Worm (Caenorhabditis elegans): ENCODE results near the gene cng-3.

cng-3 gene

ce11 chrIV:9480936-9481335, at the start of gene cng-3:
Gene cng-3, minus strand, starts transcription at chrIV:9481037.
- TF ChIP-seq med-1 (GFP tag; optimal IDR thresholded peaks at IDR 0.05; ENCODE audit: insufficient read depth) (no peak), T22C8.4 (GFP tag; IDR thresholded peaks at IDR 0.05) (no peak), tab-1 (GFP tag; IDR thresholded peaks at IDR 0.05) (no peak), cog-1 (tag; optimal IDR thresholded peaks at IDR 0.05) (no peak), ref-1 (GFP tag; conservative IDR thresholded peaks at IDR 0.05) (no peak), klf-2 (GFP tag; conservative IDR thresholded peaks at IDR 0.05) (no peak), flt-1 (GFP tag; IDR thresholded peaks at IDR 0.05) (no peak), ztf-29 (GFP tag; IDR thresholded peaks at IDR 0.05) (no peak), ztf-23 (GFP tag; IDR thresholded peaks at IDR 0.05) (no peak)

ce11 chrIV:9529647-9530046, 48.8 kb upstream of the cng-3 start, which contains the start of gene elo-7:
Gene elo-7, plus strand, starts transcription at chrIV:9529947.
- no peak for TF ChIP-seq cog-1 (tag; optimal IDR thresholded peaks at IDR 0.05)
- TF ChIP-seq ref-1 (GFP tag; conservative IDR thresholded peaks at IDR 0.05), result no peak
- TF ChIP-seq med-1 (GFP tag; optimal IDR thresholded peaks at IDR 0.05; ENCODE audit: insufficient read depth), result no peak
- TF ChIP-seq ztf-29 (GFP tag; IDR thresholded peaks at IDR 0.05), result no peak
- no peak for TF ChIP-seq tab-1 (GFP tag; IDR thresholded peaks at IDR 0.05)
- no peak for TF ChIP-seq ztf-23 (GFP tag; IDR thresholded peaks at IDR 0.05)
- no peak for TF ChIP-seq klf-2 (GFP tag; conservative IDR thresholded peaks at IDR 0.05)
- no peak for TF ChIP-seq flt-1 (GFP tag; IDR thresholded peaks at IDR 0.05)
- no peak for TF ChIP-seq T22C8.4 (GFP tag; IDR thresholded peaks at IDR 0.05)

ce11 chrIV:9527002-9527401, 46.2 kb upstream of the cng-3 start:
- TF ChIP-seq cog-1 (tag; optimal IDR thresholded peaks at IDR 0.05) (no peak), med-1 (GFP tag; optimal IDR thresholded peaks at IDR 0.05; ENCODE audit: insufficient read depth) (no peak), ztf-23 (GFP tag; IDR thresholded peaks at IDR 0.05) (no peak), T22C8.4 (GFP tag; IDR thresholded peaks at IDR 0.05) (no peak), ref-1 (GFP tag; conservative IDR thresholded peaks at IDR 0.05) (no peak), tab-1 (GFP tag; IDR thresholded peaks at IDR 0.05) (no peak), klf-2 (GFP tag; conservative IDR thresholded peaks at IDR 0.05) (no peak), flt-1 (GFP tag; IDR thresholded peaks at IDR 0.05) (no peak), ztf-29 (GFP tag; IDR thresholded peaks at IDR 0.05) (no peak)

- TF ChIP-seq med-1 (GFP tag; optimal IDR thresholded peaks at IDR 0.05; ENCODE audit: insufficient read depth) (no peak), ref-1 (GFP tag; conservative IDR thresholded peaks at IDR 0.05) (no peak), T22C8.4 (GFP tag; IDR thresholded peaks at IDR 0.05) (no peak), ztf-23 (GFP tag; IDR thresholded peaks at IDR 0.05) (no peak), ztf-29 (GFP tag; IDR thresholded peaks at IDR 0.05) (no peak)
Observed at ce11 chrIV:9525682-9526416, 45.0 kb upstream of the cng-3 start, which contains the start of gene elo-1. Gene elo-1, plus strand, starts transcription at chrIV:9526366.

- TF ChIP-seq ref-1 (GFP tag; conservative IDR thresholded peaks at IDR 0.05), result no peak
- TF ChIP-seq ztf-23 (GFP tag; IDR thresholded peaks at IDR 0.05), result no peak
- no peak for TF ChIP-seq klf-2 (GFP tag; conservative IDR thresholded peaks at IDR 0.05)
Observed at ce11 chrIV:9524849-9525460, 44.1 kb upstream of the cng-3 start, which contains the start of gene ndua-5. Gene ndua-5, minus strand, starts transcription at chrIV:9524899.

ce11 chrIV:9523139-9523538, 42.3 kb upstream of the cng-3 start:
- TF ChIP-seq ref-1 (GFP tag; conservative IDR thresholded peaks at IDR 0.05), result no peak
- TF ChIP-seq flt-1 (GFP tag; IDR thresholded peaks at IDR 0.05), result no peak
- no peak for TF ChIP-seq tab-1 (GFP tag; IDR thresholded peaks at IDR 0.05)
- TF ChIP-seq T22C8.4 (GFP tag; IDR thresholded peaks at IDR 0.05), result no peak
- no peak for TF ChIP-seq ztf-29 (GFP tag; IDR thresholded peaks at IDR 0.05)
- TF ChIP-seq cog-1 (tag; optimal IDR thresholded peaks at IDR 0.05), result no peak
- no peak for TF ChIP-seq ztf-23 (GFP tag; IDR thresholded peaks at IDR 0.05)

- TF ChIP-seq tab-1 (GFP tag; IDR thresholded peaks at IDR 0.05) (no peak), med-1 (GFP tag; optimal IDR thresholded peaks at IDR 0.05; ENCODE audit: insufficient read depth) (no peak), ref-1 (GFP tag; conservative IDR thresholded peaks at IDR 0.05) (no peak), T22C8.4 (GFP tag; IDR thresholded peaks at IDR 0.05) (no peak), cog-1 (tag; optimal IDR thresholded peaks at IDR 0.05) (no peak), klf-2 (GFP tag; conservative IDR thresholded peaks at IDR 0.05) (no peak), ztf-23 (GFP tag; IDR thresholded peaks at IDR 0.05) (no peak), flt-1 (GFP tag; IDR thresholded peaks at IDR 0.05) (no peak), ztf-29 (GFP tag; IDR thresholded peaks at IDR 0.05) (no peak)
Observed at ce11 chrIV:9520629-9521028, 39.8 kb upstream of the cng-3 start.

- no peak for TF ChIP-seq ztf-29 (GFP tag; IDR thresholded peaks at IDR 0.05)
- no peak for TF ChIP-seq ref-1 (GFP tag; conservative IDR thresholded peaks at IDR 0.05)
- no peak for TF ChIP-seq med-1 (GFP tag; optimal IDR thresholded peaks at IDR 0.05; ENCODE audit: insufficient read depth)
- TF ChIP-seq T22C8.4 (GFP tag; IDR thresholded peaks at IDR 0.05), result no peak
- no peak for TF ChIP-seq ztf-23 (GFP tag; IDR thresholded peaks at IDR 0.05)
- TF ChIP-seq cog-1 (tag; optimal IDR thresholded peaks at IDR 0.05), result no peak
- no peak for TF ChIP-seq tab-1 (GFP tag; IDR thresholded peaks at IDR 0.05)
- no peak for TF ChIP-seq flt-1 (GFP tag; IDR thresholded peaks at IDR 0.05)
- no peak for TF ChIP-seq klf-2 (GFP tag; conservative IDR thresholded peaks at IDR 0.05)
Observed at ce11 chrIV:9518608-9519007, 37.8 kb upstream of the cng-3 start, which contains the start of gene nlp-35. Gene nlp-35, minus strand, starts transcription at chrIV:9518926.

- no peak for TF ChIP-seq cog-1 (tag; optimal IDR thresholded peaks at IDR 0.05)
Observed at ce11 chrIV:9516831-9517230, 36.0 kb upstream of the cng-3 start, which contains the start of gene C33A12.19. Gene C33A12.19, plus strand, starts transcription at chrIV:9516999.

- no peak for TF ChIP-seq ref-1 (GFP tag; conservative IDR thresholded peaks at IDR 0.05)
- TF ChIP-seq ztf-23 (GFP tag; IDR thresholded peaks at IDR 0.05), result no peak
- no peak for TF ChIP-seq cog-1 (tag; optimal IDR thresholded peaks at IDR 0.05)
- no peak for TF ChIP-seq klf-2 (GFP tag; conservative IDR thresholded peaks at IDR 0.05)
- TF ChIP-seq med-1 (GFP tag; optimal IDR thresholded peaks at IDR 0.05; ENCODE audit: insufficient read depth), result no peak
- TF ChIP-seq flt-1 (GFP tag; IDR thresholded peaks at IDR 0.05), result no peak
- TF ChIP-seq tab-1 (GFP tag; IDR thresholded peaks at IDR 0.05), result no peak
- TF ChIP-seq T22C8.4 (GFP tag; IDR thresholded peaks at IDR 0.05), result no peak
- no peak for TF ChIP-seq ztf-29 (GFP tag; IDR thresholded peaks at IDR 0.05)
Observed at ce11 chrIV:9514132-9514531, 33.3 kb upstream of the cng-3 start.

Data from whole organism, midembryonic.